Fruit fly (Drosophila melanogaster): ENCODE results near the gene CG17078.
A peak's percentile ranks its signal among the peaks of the same experiment; 100 is the strongest.

CG17078 gene

dm6 chr2L:249048-249825, 28.8 kb downstream of the CG17078 start (continued):
- TF ChIP-seq ab (GFP tag; optimal IDR thresholded peaks at IDR 0.05) = no peak
- no peak for TF ChIP-seq CG2875 (GFP tag; optimal IDR thresholded peaks at IDR 0.05)
- TF ChIP-seq CG9876 (GFP tag; optimal IDR thresholded peaks at IDR 0.05) = no peak
- TF ChIP-seq CG10209 (GFP tag; optimal IDR thresholded peaks at IDR 0.05) = no peak
- no peak for TF ChIP-seq Dfd (GFP tag; optimal IDR thresholded peaks at IDR 0.05)
- TF ChIP-seq knrl (GFP tag; IDR thresholded peaks at IDR 0.05; ENCODE audit: partially characterized antibody) = no peak
- no peak for TF ChIP-seq tna (GFP tag; IDR thresholded peaks at IDR 0.05; ENCODE audit: partially characterized antibody)
- TF ChIP-seq ken (GFP tag; IDR thresholded peaks at IDR 0.05) = no peak
- no peak for TF ChIP-seq CG10147 (GFP tag; optimal IDR thresholded peaks at IDR 0.05)
- 0 out of 3 replicates have a peak, but pooled peaks have one; percentile 4 for TF ChIP-seq zfh1 (GFP tag; IDR thresholded peaks at IDR 0.05)
- TF ChIP-seq CG15269 (tag; optimal IDR thresholded peaks at IDR 0.05) = no peak
- TF ChIP-seq Hr39 (optimal IDR thresholded peaks at IDR 0.05) = no peak
- TF ChIP-seq HLH4C (GFP tag; IDR thresholded peaks at IDR 0.05; ENCODE audit: partially characterized antibody) = no peak
- peak; percentile 79 for TF ChIP-seq yki (optimal IDR thresholded peaks at IDR 0.05)
- TF ChIP-seq gfzf (GFP tag; optimal IDR thresholded peaks at IDR 0.05) = no peak
- TF ChIP-seq Dll (GFP tag; IDR thresholded peaks at IDR 0.05; ENCODE audit: partially characterized antibody) = peak; percentile 54; the same call in 3 of the 4 replicates
- no peak for TF ChIP-seq ac (GFP tag; optimal IDR thresholded peaks at IDR 0.05)
- TF ChIP-seq CG3995 (GFP tag; optimal IDR thresholded peaks at IDR 0.05) = no peak
- no peak for TF ChIP-seq H15 (GFP tag; IDR thresholded peaks at IDR 0.05)
- peak; percentile 8 for TF ChIP-seq CG2712 (tag; optimal IDR thresholded peaks at IDR 0.05)
- no peak for TF ChIP-seq slou (GFP tag; optimal IDR thresholded peaks at IDR 0.05)
- peak; percentile 22 for TF ChIP-seq CG11504 (tag; optimal IDR thresholded peaks at IDR 0.05)
- TF ChIP-seq CG3163 (GFP tag; optimal IDR thresholded peaks at IDR 0.05) = peak; percentile 87
- TF ChIP-seq CG4404 (GFP tag; IDR thresholded peaks at IDR 0.05) = no peak
- TF ChIP-seq CG2889 (GFP tag; IDR thresholded peaks at IDR 0.05) = no peak
- no peak for TF ChIP-seq Mrtf (GFP tag; IDR thresholded peaks at IDR 0.05)
- TF ChIP-seq CG12071 (GFP tag; optimal IDR thresholded peaks at IDR 0.05) = no peak
- TF ChIP-seq CG10321 (GFP tag; IDR thresholded peaks at IDR 0.05) = no peak
- TF ChIP-seq sqz (GFP tag; optimal IDR thresholded peaks at IDR 0.05) = peak; percentile 68
- no peak for TF ChIP-seq cad (GFP tag; optimal IDR thresholded peaks at IDR 0.05)
- peak; percentile 13 for TF ChIP-seq CG13624 (GFP tag; optimal IDR thresholded peaks at IDR 0.05)
- TF ChIP-seq CG11696 (GFP tag; IDR thresholded peaks at IDR 0.05) = no peak
- TF ChIP-seq CG18011 (GFP tag; optimal IDR thresholded peaks at IDR 0.05) = no peak
- TF ChIP-seq Meics (GFP tag; optimal IDR thresholded peaks at IDR 0.05) = no peak
- no peak for TF ChIP-seq CG10274 (GFP tag; optimal IDR thresholded peaks at IDR 0.05)
- TF ChIP-seq CG12744 (GFP tag; optimal IDR thresholded peaks at IDR 0.05) = no peak
- no peak for TF ChIP-seq CG6654 (GFP tag; optimal IDR thresholded peaks at IDR 0.05)
- peak; percentile 32 for TF ChIP-seq Ets65A (GFP tag)
- no peak for TF ChIP-seq aop (GFP tag; IDR thresholded peaks at IDR 0.05)
- no peak for TF ChIP-seq Sry-δ (GFP tag; optimal IDR thresholded peaks at IDR 0.05)
- no peak for TF ChIP-seq Camta (GFP tag; optimal IDR thresholded peaks at IDR 0.05)
- no peak for TF ChIP-seq CG6272 (GFP tag; IDR thresholded peaks at IDR 0.05)
- no peak for TF ChIP-seq Chrac-16 (GFP tag; optimal IDR thresholded peaks at IDR 0.05)
- peak in 1 of 2 experiments; percentile 48 for TF ChIP-seq eve (GFP tag; optimal IDR thresholded peaks at IDR 0.05)
- peak; percentile 9 for TF ChIP-seq Vsx1 (GFP tag; optimal IDR thresholded peaks at IDR 0.05)
- no peak for TF ChIP-seq da (GFP tag; optimal IDR thresholded peaks at IDR 0.05)
- no peak for TF ChIP-seq CG8924 (tag; optimal IDR thresholded peaks at IDR 0.05)
- TF ChIP-seq CG17359 (tag; optimal IDR thresholded peaks at IDR 0.05) = peak; percentile 34
- TF ChIP-seq abd-A (tag; optimal IDR thresholded peaks at IDR 0.05) = peak; percentile 67
- peak; percentile 2 for TF ChIP-seq corto (GFP tag; optimal IDR thresholded peaks at IDR 0.05)
- no peak for TF ChIP-seq CG6254 (GFP tag; optimal IDR thresholded peaks at IDR 0.05)
